Worm (Caenorhabditis elegans) whole organism, early embryonic: ENCODE measurements around the gene rps-25.

Source experiments
- B0310.2 ChIP-seq: sonication (generic microtip); optimal IDR thresholded peaks from 2 replicates; lab custom pipeline; 2016; ENCODE audit warnings: mild to moderate bottlenecking, missing genetic modification characterization, missing compliant biosample characterization
- F13C5.2 ChIP-seq: sonication (generic microtip); optimal IDR thresholded peaks from 2 replicates; lab custom pipeline; 2017; ENCODE audit warnings: mild to moderate bottlenecking, missing genetic modification characterization, inconsistent platforms, missing compliant biosample characterization
- aly-1 ChIP-seq: sonication (generic microtip); optimal IDR thresholded peaks from 2 replicates; lab custom pipeline; 2016; ENCODE audit warnings: missing genetic modification characterization, missing compliant biosample characterization
- ama-1 ChIP-seq: fragments of 150-350 bp; optimal IDR thresholded peaks from 2 replicates; lab custom pipeline; 2014
- ceh-13 ChIP-seq: fragments of 200-800 bp; sonication (Bioruptor generic); optimal IDR thresholded peaks from 2 replicates; lab custom pipeline; 2018; ENCODE audit warnings: mild to moderate bottlenecking, missing genetic modification characterization, missing compliant biosample characterization
- ceh-36 ChIP-seq: sonication (generic microtip); optimal IDR thresholded peaks from 2 replicates; lab custom pipeline; 2016; ENCODE audit warnings: missing genetic modification characterization, inconsistent platforms, missing compliant biosample characterization
- ets-7 ChIP-seq: sonication (generic microtip); optimal IDR thresholded peaks from 2 replicates; lab custom pipeline; 2016; ENCODE audit warnings: missing genotype, missing genetic modification characterization, missing compliant biosample characterization
- flt-1 ChIP-seq: fragments of 200-800 bp; sonication (Bioruptor generic); IDR thresholded peaks from 2 replicates; pipeline ENCODE4 v1.3.6; 2022; ENCODE audit warnings: missing genetic modification characterization, missing compliant biosample characterization
- hmbx-1 ChIP-seq: sonication (generic microtip); optimal IDR thresholded peaks from 2 replicates; lab custom pipeline; 2016; ENCODE audit warnings: mild to moderate bottlenecking, missing genetic modification characterization, missing compliant biosample characterization
- hmg-4 ChIP-seq: fragments of 200-800 bp; sonication (Bioruptor generic); optimal IDR thresholded peaks from 2 replicates; lab custom pipeline; 2018; ENCODE audit warnings: mild to moderate bottlenecking, missing genetic modification characterization, missing compliant biosample characterization
- hnd-1 ChIP-seq: sonication (generic microtip); optimal IDR thresholded peaks from 2 replicates; lab custom pipeline; 2016; ENCODE audit warnings: missing genetic modification characterization, missing compliant biosample characterization
- pes-1 ChIP-seq: fragments of 200-800 bp; sonication (Bioruptor generic); IDR thresholded peaks from 2 replicates; pipeline ENCODE4 v1.3.6; 2022; ENCODE audit warnings: missing genetic modification reagents, missing genetic modification characterization, missing compliant biosample characterization
- scrt-1 ChIP-seq: fragments of 200-800 bp; sonication (Bioruptor generic); IDR thresholded peaks from 2 replicates; pipeline ENCODE4 v1.3.6; 2022; ENCODE audit warnings: missing genetic modification characterization, missing compliant biosample characterization
- sea-1 ChIP-seq: fragments of 200-800 bp; sonication (Bioruptor generic); conservative IDR thresholded peaks from 2 replicates; pipeline ENCODE4 v1.3.6; 2022; ENCODE audit warnings: missing genetic modification characterization, missing compliant biosample characterization
- tbx-11 ChIP-seq: fragments of 200-800 bp; sonication (Bioruptor generic); IDR thresholded peaks from 2 replicates; pipeline ENCODE4 v1.3.6; 2022; ENCODE audit warnings: missing genetic modification characterization, missing compliant biosample characterization
- tbx-37 ChIP-seq: fragments of 200-800 bp; sonication (Bioruptor generic); conservative IDR thresholded peaks from 2 replicates; pipeline ENCODE4 v1.3.6; 2022; ENCODE audit warnings: missing genetic modification reagents, missing genetic modification characterization, missing compliant biosample characterization
- tra-4 ChIP-seq: sonication (generic microtip); optimal IDR thresholded peaks from 2 replicates; lab custom pipeline; 2017; ENCODE audit warnings: missing genetic modification characterization, missing compliant biosample characterization

rps-25 gene

ce11 chrIV:5947555-5948151 is at the start of gene rps-25:
rps-25 (minus strand) TSS chrIV:5947605.
- TF ChIP-seq ama-1 (lab: Kevin White, UChicago) (no peak), tra-4 (tag; lab: Kevin White, UChicago) (no peak), tbx-37 (GFP tag; lab: Robert Waterston, UW) (no peak), ets-7 (tag; lab: Kevin White, UChicago) (no peak), aly-1 (tag; lab: Kevin White, UChicago) (no peak), hnd-1 (no peak), flt-1 (no peak), hmbx-1 (no peak), tbx-11 (GFP tag; lab: Robert Waterston, UW) (no peak), hmg-4 (GFP tag; lab: Kevin White, UChicago) (no peak), pes-1 (GFP tag; lab: Robert Waterston, UW) (no peak), ceh-13 (no peak), B0310.2 (tag; lab: Kevin White, UChicago) (no peak), sea-1 (GFP tag; lab: Robert Waterston, UW) (no peak), scrt-1 (no peak), ceh-36 (no peak), F13C5.2 (tag; lab: Kevin White, UChicago) (no peak)

- TF ChIP-seq hmg-4 (GFP tag; lab: Kevin White, UChicago) (no peak), pes-1 (GFP tag; lab: Robert Waterston, UW) (no peak), hnd-1 (no peak), flt-1 (no peak), tbx-11 (GFP tag; lab: Robert Waterston, UW) (no peak), tbx-37 (GFP tag; lab: Robert Waterston, UW) (no peak), ceh-36 (no peak), ama-1 (lab: Kevin White, UChicago) (no peak)
Observed at ce11 chrIV:5990503-5990902, 43.1 kb upstream of the rps-25 start.

- TF ChIP-seq ceh-13 (no peak), flt-1 (no peak), F13C5.2 (tag; lab: Kevin White, UChicago) (no peak), hmg-4 (GFP tag; lab: Kevin White, UChicago) (no peak), sea-1 (GFP tag; lab: Robert Waterston, UW) (no peak), ceh-36 (no peak), ama-1 (lab: Kevin White, UChicago) (no peak)
Observed at ce11 chrIV:5986829-5987228, 39.4 kb upstream of the rps-25 start.

- no peak for TF ChIP-seq ama-1 (lab: Kevin White, UChicago)
- TF ChIP-seq hnd-1, result no peak
- no peak for TF ChIP-seq tbx-37 (GFP tag; lab: Robert Waterston, UW)
- TF ChIP-seq F13C5.2 (tag; lab: Kevin White, UChicago), result no peak
- no peak for TF ChIP-seq tbx-11 (GFP tag; lab: Robert Waterston, UW)
- TF ChIP-seq tra-4 (tag; lab: Kevin White, UChicago), result no peak
- TF ChIP-seq flt-1, result no peak
- TF ChIP-seq ceh-36, result no peak
- TF ChIP-seq pes-1 (GFP tag; lab: Robert Waterston, UW), result no peak
- no peak for TF ChIP-seq ets-7 (tag; lab: Kevin White, UChicago)
- no peak for TF ChIP-seq ceh-13
- no peak for TF ChIP-seq scrt-1
Observed at ce11 chrIV:5985823-5986222, 38.4 kb upstream of the rps-25 start.

- TF ChIP-seq B0310.2 (tag; lab: Kevin White, UChicago) (no peak), ama-1 (lab: Kevin White, UChicago) (peak; percentile 16)
Observed at ce11 chrIV:5985422-5985821, 38.0 kb upstream of the rps-25 start.

- TF ChIP-seq scrt-1 (no peak), ama-1 (lab: Kevin White, UChicago) (peak; percentile 66), ets-7 (tag; lab: Kevin White, UChicago) (no peak), hnd-1 (no peak), ceh-13 (no peak), sea-1 (GFP tag; lab: Robert Waterston, UW) (no peak), hmg-4 (GFP tag; lab: Kevin White, UChicago) (no peak)
Observed at ce11 chrIV:5983191-5983590, 35.8 kb upstream of the rps-25 start.

- TF ChIP-seq tbx-11 (GFP tag; lab: Robert Waterston, UW) (no peak), scrt-1 (no peak), aly-1 (tag; lab: Kevin White, UChicago) (no peak), B0310.2 (tag; lab: Kevin White, UChicago) (no peak), ceh-36 (no peak), hmg-4 (GFP tag; lab: Kevin White, UChicago) (no peak), flt-1 (no peak), ceh-13 (no peak), tra-4 (tag; lab: Kevin White, UChicago) (no peak), ets-7 (tag; lab: Kevin White, UChicago) (no peak), pes-1 (GFP tag; lab: Robert Waterston, UW) (no peak), tbx-37 (GFP tag; lab: Robert Waterston, UW) (no peak), F13C5.2 (tag; lab: Kevin White, UChicago) (no peak), hmbx-1 (no peak), sea-1 (GFP tag; lab: Robert Waterston, UW) (no peak)
Observed at ce11 chrIV:5979818-5980217, 32.4 kb upstream of the rps-25 start.

ce11 chrIV:5977276-5977675 is 29.9 kb upstream of the rps-25 start:
- TF ChIP-seq tra-4 (tag; lab: Kevin White, UChicago) (no peak), ets-7 (tag; lab: Kevin White, UChicago) (no peak), tbx-37 (GFP tag; lab: Robert Waterston, UW) (no peak), ama-1 (lab: Kevin White, UChicago) (no peak), B0310.2 (tag; lab: Kevin White, UChicago) (no peak), hmg-4 (GFP tag; lab: Kevin White, UChicago) (no peak), hmbx-1 (no peak), ceh-36 (no peak), ceh-13 (no peak), sea-1 (GFP tag; lab: Robert Waterston, UW) (no peak), tbx-11 (GFP tag; lab: Robert Waterston, UW) (no peak)
